Worm (Caenorhabditis elegans) whole organism, late embryonic: Measurements from ENCODE around the gene F07C4.6.

Source experiments
- K09A11.1 ChIP-seq: sonication (generic microtip); optimal IDR thresholded peaks from 2 replicates; lab custom pipeline; 2017; ENCODE audit warnings: antibody characterized with exemption, mild to moderate bottlenecking, missing genetic modification characterization, missing compliant biosample characterization; ENCODE audit not compliant: insufficient read depth
- ama-1 ChIP-seq: fragments of 150-350 bp; optimal IDR thresholded peaks from 2 replicates; lab custom pipeline; 2014
- ceh-18 ChIP-seq: sonication (generic microtip); optimal IDR thresholded peaks from 2 replicates; lab custom pipeline; 2016; ENCODE audit warnings: missing genetic modification characterization, missing compliant biosample characterization
- ceh-48 ChIP-seq: sonication (generic microtip); optimal IDR thresholded peaks from 2 replicates; lab custom pipeline; 2016; ENCODE audit warnings: missing genetic modification characterization, inconsistent platforms, missing compliant biosample characterization
- elt-2 ChIP-seq: sonication (generic microtip); optimal IDR thresholded peaks from 2 replicates; lab custom pipeline; 2016; ENCODE audit warnings: missing genetic modification reagents, missing genetic modification characterization, missing compliant biosample characterization
- fkh-10 ChIP-seq: fragments of 150-350 bp; optimal IDR thresholded peaks from 2 replicates; lab custom pipeline; 2014; ENCODE audit warnings: missing biosample characterization, missing genetic modification reagents, missing genetic modification characterization
- gmeb-2 ChIP-seq: sonication (generic microtip); optimal IDR thresholded peaks from 2 replicates; lab custom pipeline; 2016; ENCODE audit warnings: missing genetic modification characterization, inconsistent platforms, missing compliant biosample characterization
- lim-6 ChIP-seq: sonication (generic microtip); optimal IDR thresholded peaks from 2 replicates; lab custom pipeline; 2016; ENCODE audit warnings: missing genetic modification characterization, missing compliant biosample characterization
- madf-2 ChIP-seq: sonication (generic microtip); optimal IDR thresholded peaks from 2 replicates; lab custom pipeline; 2017; ENCODE audit warnings: missing genetic modification characterization, missing compliant biosample characterization
- mec-3 ChIP-seq: sonication (generic microtip); optimal IDR thresholded peaks from 2 replicates; lab custom pipeline; 2016; ENCODE audit warnings: borderline replicate concordance, missing genetic modification characterization, missing compliant biosample characterization
- pqm-1 ChIP-seq: sonication (generic microtip); optimal IDR thresholded peaks from 2 replicates; lab custom pipeline; 2016; ENCODE audit warnings: missing genetic modification characterization, missing compliant biosample characterization

DNA sequence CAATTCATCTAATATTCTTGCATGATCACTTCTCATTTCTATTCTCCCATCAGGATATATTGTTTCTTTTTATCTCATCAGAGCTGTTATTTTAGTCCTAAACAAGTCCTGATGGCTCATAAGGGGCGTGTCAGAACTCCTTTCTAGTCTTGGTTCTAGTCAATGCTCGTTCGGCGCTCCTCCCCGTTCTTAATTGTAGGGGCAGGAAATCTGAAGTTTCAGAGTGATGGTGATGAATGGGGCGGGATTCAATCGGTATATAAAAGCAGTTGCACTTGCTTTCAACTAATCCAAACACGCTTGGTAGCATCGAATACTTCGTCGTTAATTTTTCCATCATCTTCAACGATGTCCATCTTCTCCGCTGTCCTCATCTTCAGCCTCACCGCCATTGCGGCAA lies 45.6 kb downstream of the F07C4.6 start, which contains the start of gene C12D5.4:
- TF ChIP-seq pqm-1 (tag; lab: Kevin White, UChicago) (no peak), ceh-18 (tag; lab: Kevin White, UChicago) (no peak), fkh-10 (GFP tag; lab: Kevin White, UChicago) (no peak), lim-6 (tag; lab: Kevin White, UChicago) (no peak), mec-3 (tag; lab: Kevin White, UChicago) (no peak), gmeb-2 (tag; lab: Kevin White, UChicago) (no peak), K09A11.1 (no peak), elt-2 (tag; lab: Kevin White, UChicago) (no peak), ama-1 (lab: Kevin White, UChicago) (no peak), madf-2 (no peak), ceh-48 (tag; lab: Kevin White, UChicago) (no peak)
